Fruit fly (Drosophila melanogaster): ENCODE results near the gene NdufV3.

The NdufV3 gene

dm6 chrX:11372764-11373712 lies 23.2 kb downstream of the NdufV3 start:
- no peak for TF ChIP-seq CG15710 (tag; optimal IDR thresholded peaks at IDR 0.05)
- no peak for TF ChIP-seq CG17806 (tag; optimal IDR thresholded peaks at IDR 0.05)
- TF ChIP-seq EcR (GFP tag; optimal IDR thresholded peaks at IDR 0.05), result no peak
- no peak for TF ChIP-seq CG13204 (GFP tag; optimal IDR thresholded peaks at IDR 0.05)
- TF ChIP-seq CG14655 (GFP tag; optimal IDR thresholded peaks at IDR 0.05), result no peak
- peak; percentile 7 for TF ChIP-seq Ets98B (GFP tag; IDR thresholded peaks at IDR 0.05)
- TF ChIP-seq CG8159 (tag; optimal IDR thresholded peaks at IDR 0.05), result no peak
- no peak for TF ChIP-seq Pif1A (GFP tag; optimal IDR thresholded peaks at IDR 0.05)
- 0 out of 3 replicates have a peak, but pooled peaks have one; percentile 17 for TF ChIP-seq fd96Ca (GFP tag; IDR thresholded peaks at IDR 0.05)
- TF ChIP-seq D1 (tag; optimal IDR thresholded peaks at IDR 0.05), result no peak
- no peak for TF ChIP-seq gl (tag; optimal IDR thresholded peaks at IDR 0.05)
- TF ChIP-seq CG9948 (tag; optimal IDR thresholded peaks at IDR 0.05), result no peak
- TF ChIP-seq CG32121 (GFP tag; IDR thresholded peaks at IDR 0.05), result peak; percentile 41; the same call in 1 of the 2 replicates
- peak; percentile 39; the same call in 1 of the 3 replicates for TF ChIP-seq CG4496 (GFP tag; IDR thresholded peaks at IDR 0.05)
- TF ChIP-seq Snoo (tag; optimal IDR thresholded peaks at IDR 0.05), result no peak
- TF ChIP-seq CG34367 (tag; optimal IDR thresholded peaks at IDR 0.05), result no peak
- TF ChIP-seq rn (GFP tag; IDR thresholded peaks at IDR 0.05), result no peak
- no peak for TF ChIP-seq CG8301 (tag; optimal IDR thresholded peaks at IDR 0.05)
- TF ChIP-seq Pif1B (GFP tag; optimal IDR thresholded peaks at IDR 0.05), result no peak
- TF ChIP-seq CG10348 (GFP tag; IDR thresholded peaks at IDR 0.05), result no peak
- 0 out of 2 replicates have a peak, but pooled peaks have one; percentile 13 for TF ChIP-seq CG12605 (GFP tag; IDR thresholded peaks at IDR 0.05)

dm6 chrX:11374320-11374719 lies 24.5 kb downstream of the NdufV3 start:
- TF ChIP-seq CG4496 (GFP tag; IDR thresholded peaks at IDR 0.05) (no peak), fd96Ca (GFP tag; IDR thresholded peaks at IDR 0.05) (no peak), Ets98B (GFP tag; IDR thresholded peaks at IDR 0.05) (no peak), CG13204 (GFP tag; optimal IDR thresholded peaks at IDR 0.05) (no peak), CG34367 (tag; optimal IDR thresholded peaks at IDR 0.05) (no peak), D1 (tag; optimal IDR thresholded peaks at IDR 0.05) (no peak), gl (tag; optimal IDR thresholded peaks at IDR 0.05) (no peak), CG32121 (GFP tag; IDR thresholded peaks at IDR 0.05) (no peak), CG8159 (tag; optimal IDR thresholded peaks at IDR 0.05) (no peak), rn (GFP tag; IDR thresholded peaks at IDR 0.05) (no peak), CG15710 (tag; optimal IDR thresholded peaks at IDR 0.05) (no peak), Snoo (tag; optimal IDR thresholded peaks at IDR 0.05) (no peak), CG9948 (tag; optimal IDR thresholded peaks at IDR 0.05) (no peak), CG8301 (tag; optimal IDR thresholded peaks at IDR 0.05) (no peak), CG12605 (GFP tag; IDR thresholded peaks at IDR 0.05) (no peak), EcR (GFP tag; optimal IDR thresholded peaks at IDR 0.05) (no peak), CG14655 (GFP tag; optimal IDR thresholded peaks at IDR 0.05) (no peak), CG17806 (tag; optimal IDR thresholded peaks at IDR 0.05) (no peak), CG10348 (GFP tag; IDR thresholded peaks at IDR 0.05) (no peak)

dm6 chrX:11378388-11378787 lies 28.6 kb downstream of the NdufV3 start:
- TF ChIP-seq Pif1A (GFP tag; optimal IDR thresholded peaks at IDR 0.05) (peak; percentile 7), CG9948 (tag; optimal IDR thresholded peaks at IDR 0.05) (peak; percentile 2), CG8159 (tag; optimal IDR thresholded peaks at IDR 0.05) (peak; percentile 69), Snoo (tag; optimal IDR thresholded peaks at IDR 0.05) (no peak), CG14655 (GFP tag; optimal IDR thresholded peaks at IDR 0.05) (peak; percentile 16)

- no peak for TF ChIP-seq Ets98B (GFP tag; IDR thresholded peaks at IDR 0.05)
- TF ChIP-seq CG8159 (tag; optimal IDR thresholded peaks at IDR 0.05), result peak; percentile 43
- TF ChIP-seq Pif1B (GFP tag; optimal IDR thresholded peaks at IDR 0.05), result peak; percentile 2
- no peak for TF ChIP-seq CG14655 (GFP tag; optimal IDR thresholded peaks at IDR 0.05)
- no peak; the same call in 1 of the 2 replicates for TF ChIP-seq CG12605 (GFP tag; IDR thresholded peaks at IDR 0.05)
- no peak for TF ChIP-seq gl (tag; optimal IDR thresholded peaks at IDR 0.05)
- TF ChIP-seq CG9948 (tag; optimal IDR thresholded peaks at IDR 0.05), result peak; percentile 3
- no peak for TF ChIP-seq Pif1A (GFP tag; optimal IDR thresholded peaks at IDR 0.05)
- TF ChIP-seq CG15710 (tag; optimal IDR thresholded peaks at IDR 0.05), result peak; percentile 20
- no peak for TF ChIP-seq EcR (GFP tag; optimal IDR thresholded peaks at IDR 0.05)
- TF ChIP-seq CG8301 (tag; optimal IDR thresholded peaks at IDR 0.05), result no peak
- no peak for TF ChIP-seq D1 (tag; optimal IDR thresholded peaks at IDR 0.05)
- TF ChIP-seq CG34367 (tag; optimal IDR thresholded peaks at IDR 0.05), result peak; percentile 27
- no peak for TF ChIP-seq rn (GFP tag; IDR thresholded peaks at IDR 0.05)
- no peak for TF ChIP-seq CG13204 (GFP tag; optimal IDR thresholded peaks at IDR 0.05)
Observed at dm6 chrX:11379139-11379538, 29.3 kb downstream of the NdufV3 start.

dm6 chrX:11379747-11380146 lies 29.9 kb downstream of the NdufV3 start:
- TF ChIP-seq CG32121 (GFP tag; IDR thresholded peaks at IDR 0.05) (no peak), rn (GFP tag; IDR thresholded peaks at IDR 0.05) (no peak), CG4496 (GFP tag; IDR thresholded peaks at IDR 0.05) (no peak), gl (tag; optimal IDR thresholded peaks at IDR 0.05) (no peak), CG13204 (GFP tag; optimal IDR thresholded peaks at IDR 0.05) (no peak), CG17806 (tag; optimal IDR thresholded peaks at IDR 0.05) (no peak), fd96Ca (GFP tag; IDR thresholded peaks at IDR 0.05) (no peak), Pif1A (GFP tag; optimal IDR thresholded peaks at IDR 0.05) (no peak), Ets98B (GFP tag; IDR thresholded peaks at IDR 0.05) (no peak), CG12605 (GFP tag; IDR thresholded peaks at IDR 0.05) (no peak), CG34367 (tag; optimal IDR thresholded peaks at IDR 0.05) (no peak), CG9948 (tag; optimal IDR thresholded peaks at IDR 0.05) (no peak), CG8159 (tag; optimal IDR thresholded peaks at IDR 0.05) (no peak), EcR (GFP tag; optimal IDR thresholded peaks at IDR 0.05) (no peak), Snoo (tag; optimal IDR thresholded peaks at IDR 0.05) (no peak), CG15710 (tag; optimal IDR thresholded peaks at IDR 0.05) (no peak), CG8301 (tag; optimal IDR thresholded peaks at IDR 0.05) (no peak), CG14655 (GFP tag; optimal IDR thresholded peaks at IDR 0.05) (no peak), Pif1B (GFP tag; optimal IDR thresholded peaks at IDR 0.05) (no peak), CG10348 (GFP tag; IDR thresholded peaks at IDR 0.05) (no peak)
